Worm (Caenorhabditis elegans) whole organism, L3 larva: Measurements from ENCODE around the gene try-8.

Experiments used
- aly-2 ChIP-seq: fragments of 150-350 bp; optimal IDR thresholded peaks from 2 replicates; lab custom pipeline; 2014; ENCODE audit warnings: missing biosample characterization, missing genetic modification characterization
- daf-12 ChIP-seq: fragments of 150-350 bp; optimal IDR thresholded peaks from 2 replicates; lab custom pipeline; 2014; ENCODE audit warnings: missing biosample characterization, missing genetic modification reagents, missing genetic modification characterization
- elt-3 ChIP-seq, 3 experiments: fragments of 150-350 bp in 1 of 3; sonication (generic microtip) in 2 of 3; optimal IDR thresholded peaks; 2 replicates in 2 of 3; 4 replicates in 1 of 3; lab custom pipeline; 2014 to 2017; ENCODE audit warnings: missing biosample characterization in 3 of 3, missing genetic modification characterization in 3 of 3
- fkh-2 ChIP-seq: fragments of 150-350 bp; optimal IDR thresholded peaks from 2 replicates; lab custom pipeline; 2014; ENCODE audit warnings: missing biosample characterization, missing genetic modification reagents, missing genetic modification characterization
- jun-1 ChIP-seq: fragments of 150-350 bp; optimal IDR thresholded peaks from 2 replicates; lab custom pipeline; 2014; ENCODE audit warnings: missing biosample characterization, missing genetic modification reagents, missing genetic modification characterization
- lin-39 ChIP-seq: fragments of 150-350 bp; optimal IDR thresholded peaks from 2 replicates; lab custom pipeline; 2018; ENCODE audit warnings: missing biosample characterization, missing genetic modification reagents, missing genetic modification characterization
- lsy-12 ChIP-seq: sonication (generic microtip); optimal IDR thresholded peaks from 2 replicates; lab custom pipeline; 2016; ENCODE audit warnings: mild to moderate bottlenecking, missing genetic modification characterization, missing compliant biosample characterization
- nhr-237 ChIP-seq: fragments of 150-350 bp; optimal IDR thresholded peaks from 2 replicates; lab custom pipeline; 2014; ENCODE audit warnings: missing biosample characterization, missing genetic modification characterization
- nhr-25 ChIP-seq: sonication (generic microtip); optimal IDR thresholded peaks from 2 replicates; lab custom pipeline; 2017; ENCODE audit warnings: missing biosample characterization, missing genetic modification characterization
- nhr-43 ChIP-seq: sonication (generic microtip); optimal IDR thresholded peaks from 2 replicates; lab custom pipeline; 2016; ENCODE audit warnings: mild to moderate bottlenecking, missing genetic modification characterization, missing compliant biosample characterization; ENCODE audit not compliant: poor library complexity, severe bottlenecking
- unc-62 ChIP-seq: fragments of 150-350 bp; sonication (generic microtip); optimal IDR thresholded peaks from 4 replicates; lab custom pipeline; 2014; ENCODE audit warnings: missing biosample characterization, missing genetic modification reagents, missing genetic modification characterization
- zag-1 ChIP-seq: fragments of 150-350 bp; optimal IDR thresholded peaks from 2 replicates; lab custom pipeline; 2014; ENCODE audit warnings: missing biosample characterization, missing genetic modification characterization

DNA sequence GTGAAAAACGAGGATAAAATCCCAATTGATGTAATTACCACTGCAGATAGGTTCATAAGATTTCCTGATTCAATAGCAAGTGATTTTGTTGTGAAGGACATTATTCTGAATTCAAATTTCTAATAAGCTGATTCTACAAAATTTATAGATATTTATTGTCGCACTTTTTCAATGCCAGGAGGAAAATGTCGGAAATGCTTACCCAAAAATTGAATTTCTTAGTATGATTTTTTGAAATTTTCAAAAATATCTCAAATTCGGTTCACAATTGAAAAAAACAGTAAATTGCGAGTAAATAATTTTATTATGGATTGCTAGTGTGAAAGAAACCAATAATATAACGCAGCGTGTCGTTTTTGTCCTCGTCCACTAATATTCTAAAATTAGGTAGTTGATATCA, 38.8 kb upstream of the try-8 start, which contains the start of gene srbc-10:
- TF ChIP-seq daf-12 (tag; lab: Kevin White, UChicago) = no peak
- no peak for TF ChIP-seq lsy-12
- TF ChIP-seq nhr-25 (tag; lab: Kevin White, UChicago) = no peak
- no peak for TF ChIP-seq lin-39
- TF ChIP-seq nhr-237 (tag; lab: Kevin White, UChicago) = no peak
- TF ChIP-seq unc-62 (GFP tag; lab: Kevin White, UChicago) = no peak
- TF ChIP-seq zag-1 = no peak
- no peak for TF ChIP-seq jun-1
- no peak for TF ChIP-seq aly-2
- TF ChIP-seq elt-3 (tag; optimal IDR thresholded peaks at IDR 0.05; lab: Kevin White, UChicago) = no peak
- TF ChIP-seq nhr-43 (tag; lab: Kevin White, UChicago) = no peak
- no peak for TF ChIP-seq fkh-2 (tag; lab: Kevin White, UChicago)
